Worm (Caenorhabditis elegans) whole organism, mixed stage, embryonic: ENCODE results near the gene msp-58.
"Not testable (repeated sequence)": the region's sequence is repeated elsewhere in the genome, so short reads cannot be mapped to it uniquely, and the experiment has no call there.

Experiments used
- blmp-1 ChIP-seq: fragments of 150-350 bp; optimal IDR thresholded peaks from 2 replicates; lab custom pipeline; 2014; ENCODE audit warnings: missing biosample characterization, missing genetic modification characterization
- ces-1 ChIP-seq: fragments of 150-350 bp; optimal IDR thresholded peaks from 2 replicates; lab custom pipeline; 2014; ENCODE audit warnings: missing biosample characterization, missing genetic modification reagents, missing genetic modification characterization
- drap-1 ChIP-seq: fragments of 200-800 bp; sonication (Bioruptor generic); optimal IDR thresholded peaks from 3 replicates; lab custom pipeline; 2018; ENCODE audit warnings: mild to moderate bottlenecking, missing genetic modification characterization, missing compliant biosample characterization
- elt-3 ChIP-seq: fragments of 150-350 bp; optimal IDR thresholded peaks from 2 replicates; lab custom pipeline; 2014; ENCODE audit warnings: missing biosample characterization, missing genetic modification characterization
- lsy-2 ChIP-seq: fragments of 150-350 bp; optimal IDR thresholded peaks from 2 replicates; lab custom pipeline; 2014; ENCODE audit warnings: missing biosample characterization, missing genetic modification characterization
- nhr-2 ChIP-seq: fragments of 150-350 bp; optimal IDR thresholded peaks from 2 replicates; lab custom pipeline; 2014; ENCODE audit warnings: missing biosample characterization, missing genetic modification characterization
- nhr-237 ChIP-seq: fragments of 150-350 bp; optimal IDR thresholded peaks from 2 replicates; lab custom pipeline; 2014; ENCODE audit warnings: missing biosample characterization, missing genetic modification characterization
- nhr-76 ChIP-seq: sonication (generic microtip); optimal IDR thresholded peaks from 2 replicates; lab custom pipeline; 2017; ENCODE audit warnings: missing biosample characterization, missing genetic modification characterization
- snpc-4 ChIP-seq: fragments of 150-350 bp; optimal IDR thresholded peaks from 2 replicates; lab custom pipeline; 2014; ENCODE audit warnings: missing biosample characterization, missing genetic modification characterization
- sptf-1 ChIP-seq: sonication (generic microtip); optimal IDR thresholded peaks from 2 replicates; lab custom pipeline; 2017; ENCODE audit warnings: mild to moderate bottlenecking, missing genetic modification characterization, moderate library complexity, missing compliant biosample characterization
- unc-62 ChIP-seq: fragments of 150-350 bp; optimal IDR thresholded peaks from 2 replicates; lab custom pipeline; 2014; ENCODE audit warnings: missing biosample characterization, missing genetic modification reagents, missing genetic modification characterization
- ztf-11 ChIP-seq: fragments of 150-350 bp; optimal IDR thresholded peaks from 2 replicates; lab custom pipeline; 2014; ENCODE audit warnings: missing biosample characterization, missing genetic modification characterization

DNA sequence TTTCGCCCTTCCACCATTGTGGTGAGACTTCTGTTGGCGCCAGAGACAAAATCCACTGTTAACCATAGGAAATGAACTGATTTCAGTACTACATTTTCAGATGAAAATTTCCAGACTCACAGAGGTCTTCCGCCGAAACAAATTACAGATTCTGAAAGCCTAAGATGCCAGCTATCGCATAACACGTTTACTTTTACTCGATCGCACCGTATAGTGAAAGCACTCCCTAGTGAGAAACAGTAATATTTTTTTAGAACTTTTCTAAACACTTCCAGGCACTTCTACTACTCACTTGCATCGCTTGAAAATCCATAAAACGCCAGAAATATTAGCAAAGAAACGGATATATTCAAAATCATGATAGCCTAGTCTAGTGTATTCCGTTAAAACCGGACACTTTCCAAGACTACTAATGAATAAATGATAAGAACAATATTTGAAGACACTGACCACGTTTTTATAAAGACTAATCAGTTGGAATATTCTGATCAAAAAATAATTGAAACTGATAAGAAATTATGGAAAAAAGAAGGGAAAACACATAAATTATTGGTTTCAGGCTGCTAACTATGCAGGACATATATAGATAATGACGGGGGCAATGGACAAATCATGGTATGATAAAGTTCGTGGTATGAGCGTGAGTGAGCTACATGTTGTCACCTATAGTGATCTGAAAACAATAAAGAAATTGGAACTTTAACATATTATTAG is 42.2 kb downstream of the msp-58 start, which contains the start of gene gba-4:
- TF ChIP-seq snpc-4 (tag; lab: Kevin White, UChicago); nhr-237 (tag; lab: Kevin White, UChicago); ztf-11 (tag; lab: Kevin White, UChicago); lsy-2 (tag; lab: Kevin White, UChicago); drap-1 (GFP tag; lab: Kevin White, UChicago); unc-62; nhr-76 (tag; lab: Kevin White, UChicago); sptf-1 (tag; lab: Kevin White, UChicago); elt-3 (tag; lab: Kevin White, UChicago); ces-1 (GFP tag; lab: Kevin White, UChicago); blmp-1 (tag; lab: Kevin White, UChicago); nhr-2: not testable (repeated sequence)
